Worm (Caenorhabditis elegans): ENCODE results near the gene str-20.

The str-20 gene

ce11 chrV:728822-729493 lies 27.3 kb upstream of the str-20 start:
- TF ChIP-seq ztf-11 (tag; optimal IDR thresholded peaks at IDR 0.05) (no peak), alr-1 (tag; optimal IDR thresholded peaks at IDR 0.05; ENCODE audit: borderline replicate concordance) (no peak), nhr-77 (tag; optimal IDR thresholded peaks at IDR 0.05) (no peak), swsn-7 (tag; optimal IDR thresholded peaks at IDR 0.05) (peak; percentile 39), ets-5 (GFP tag; IDR thresholded peaks at IDR 0.05) (no peak), lin-13 (GFP tag; optimal IDR thresholded peaks at IDR 0.05) (no peak), irx-1 (tag; optimal IDR thresholded peaks at IDR 0.05) (peak; percentile 28), mdl-1 (tag; optimal IDR thresholded peaks at IDR 0.05) (peak in 1 of 2 experiments; percentile 86), egl-27 (tag; optimal IDR thresholded peaks at IDR 0.05) (no peak), ceh-90 (tag; optimal IDR thresholded peaks at IDR 0.05) (no peak), unc-86 (tag; optimal IDR thresholded peaks at IDR 0.05) (no peak), nhr-28 (tag; optimal IDR thresholded peaks at IDR 0.05) (no peak), hpl-2 (GFP tag; optimal IDR thresholded peaks at IDR 0.05) (no peak), tbx-2 (tag; optimal IDR thresholded peaks at IDR 0.05) (peak; percentile 71), lin-15B (tag; optimal IDR thresholded peaks at IDR 0.05) (no peak), sup-37 (GFP tag; optimal IDR thresholded peaks at IDR 0.05) (peak; percentile 40), nhr-12 (tag; optimal IDR thresholded peaks at IDR 0.05) (no peak), hlh-4 (tag; optimal IDR thresholded peaks at IDR 0.05) (no peak), isw-1 (GFP tag; IDR thresholded peaks at IDR 0.05) (no peak), ztf-4 (tag; optimal IDR thresholded peaks at IDR 0.05) (peak; percentile 76), ama-1 (optimal IDR thresholded peaks at IDR 0.05) (peak; percentile 79), dpl-1 (GFP tag; optimal IDR thresholded peaks at IDR 0.05) (peak in 2 of 3 experiments; percentile 8 to 34), sptf-1 (tag; optimal IDR thresholded peaks at IDR 0.05) (no peak), fkh-4 (tag; optimal IDR thresholded peaks at IDR 0.05; ENCODE audit: borderline replicate concordance) (no peak), fos-1 (tag; optimal IDR thresholded peaks at IDR 0.05) (no peak), Y116A8C.19 (tag; optimal IDR thresholded peaks at IDR 0.05; ENCODE audit: borderline replicate concordance) (no peak), nhr-90 (tag; optimal IDR thresholded peaks at IDR 0.05; ENCODE audit: poor library complexity) (peak; percentile 62), unc-30 (tag; optimal IDR thresholded peaks at IDR 0.05) (no peak), pax-3 (tag; optimal IDR thresholded peaks at IDR 0.05) (no peak), blmp-1 (tag; optimal IDR thresholded peaks at IDR 0.05) (peak; percentile 54), dsc-1 (tag; optimal IDR thresholded peaks at IDR 0.05) (no peak), lir-3 (tag; optimal IDR thresholded peaks at IDR 0.05; ENCODE audit: poor library complexity) (peak; percentile 81), aly-2 (tag; optimal IDR thresholded peaks at IDR 0.05) (no peak), unc-130 (tag; optimal IDR thresholded peaks at IDR 0.05) (peak; percentile 68), fkh-10 (GFP tag; optimal IDR thresholded peaks at IDR 0.05) (no peak), ceh-8 (GFP tag; optimal IDR thresholded peaks at IDR 0.05) (no peak), unc-98 (GFP tag; IDR thresholded peaks at IDR 0.05) (no peak), ceh-82 (tag; optimal IDR thresholded peaks at IDR 0.05) (no peak), nhr-20 (tag; optimal IDR thresholded peaks at IDR 0.05) (peak; percentile 84), nhr-71 (tag; optimal IDR thresholded peaks at IDR 0.05) (peak; percentile 96), grh-1 (GFP tag; IDR thresholded peaks at IDR 0.05) (peak; percentile 30; the same call in 1 of the 2 replicates), lin-39 (tag; optimal IDR thresholded peaks at IDR 0.05) (no peak), hlh-17 (GFP tag; optimal IDR thresholded peaks at IDR 0.05; ENCODE audit: borderline replicate concordance) (no peak), lin-14 (GFP tag; optimal IDR thresholded peaks at IDR 0.05) (peak; percentile 91), mab-9 (GFP tag; IDR thresholded peaks at IDR 0.05) (no peak), nhr-84 (tag; optimal IDR thresholded peaks at IDR 0.05) (no peak), xbp-1 (tag; optimal IDR thresholded peaks at IDR 0.05) (peak; percentile 44), ces-1 (GFP tag; optimal IDR thresholded peaks at IDR 0.05) (no peak), efl-1 (optimal IDR thresholded peaks at IDR 0.05) (peak in 1 of 2 experiments; percentile 14), efl-1 (GFP tag; optimal IDR thresholded peaks at IDR 0.05 in 1 of 2) (no peak), nhr-47 (tag; optimal IDR thresholded peaks at IDR 0.05) (peak; percentile 57), rnt-1 (tag; optimal IDR thresholded peaks at IDR 0.05) (peak; percentile 80)
